Worm (Caenorhabditis elegans) whole organism, early embryonic: ENCODE data around the gene sru-1.

Experiments used
- aly-1 ChIP-seq: sonication (generic microtip); optimal IDR thresholded peaks from 2 replicates; lab custom pipeline; 2016; ENCODE audit warnings: missing genetic modification characterization, missing compliant biosample characterization
- ama-1 ChIP-seq: fragments of 150-350 bp; optimal IDR thresholded peaks from 2 replicates; lab custom pipeline; 2014
- ceh-13 ChIP-seq: fragments of 200-800 bp; sonication (Bioruptor generic); optimal IDR thresholded peaks from 2 replicates; lab custom pipeline; 2018; ENCODE audit warnings: mild to moderate bottlenecking, missing genetic modification characterization, missing compliant biosample characterization
- ceh-36 ChIP-seq: sonication (generic microtip); optimal IDR thresholded peaks from 2 replicates; lab custom pipeline; 2016; ENCODE audit warnings: missing genetic modification characterization, inconsistent platforms, missing compliant biosample characterization
- ets-7 ChIP-seq: sonication (generic microtip); optimal IDR thresholded peaks from 2 replicates; lab custom pipeline; 2016; ENCODE audit warnings: missing genotype, missing genetic modification characterization, missing compliant biosample characterization
- hmbx-1 ChIP-seq: sonication (generic microtip); optimal IDR thresholded peaks from 2 replicates; lab custom pipeline; 2016; ENCODE audit warnings: mild to moderate bottlenecking, missing genetic modification characterization, missing compliant biosample characterization
- hmg-4 ChIP-seq: fragments of 200-800 bp; sonication (Bioruptor generic); optimal IDR thresholded peaks from 2 replicates; lab custom pipeline; 2018; ENCODE audit warnings: mild to moderate bottlenecking, missing genetic modification characterization, missing compliant biosample characterization
- pes-1 ChIP-seq: fragments of 200-800 bp; sonication (Bioruptor generic); IDR thresholded peaks from 2 replicates; pipeline ENCODE4 v1.3.6; 2022; ENCODE audit warnings: missing genetic modification reagents, missing genetic modification characterization, missing compliant biosample characterization
- scrt-1 ChIP-seq: fragments of 200-800 bp; sonication (Bioruptor generic); IDR thresholded peaks from 2 replicates; pipeline ENCODE4 v1.3.6; 2022; ENCODE audit warnings: missing genetic modification characterization, missing compliant biosample characterization
- sea-1 ChIP-seq: fragments of 200-800 bp; sonication (Bioruptor generic); conservative IDR thresholded peaks from 2 replicates; pipeline ENCODE4 v1.3.6; 2022; ENCODE audit warnings: missing genetic modification characterization, missing compliant biosample characterization
- tbx-37 ChIP-seq: fragments of 200-800 bp; sonication (Bioruptor generic); conservative IDR thresholded peaks from 2 replicates; pipeline ENCODE4 v1.3.6; 2022; ENCODE audit warnings: missing genetic modification reagents, missing genetic modification characterization, missing compliant biosample characterization
- tra-4 ChIP-seq: sonication (generic microtip); optimal IDR thresholded peaks from 2 replicates; lab custom pipeline; 2017; ENCODE audit warnings: missing genetic modification characterization, missing compliant biosample characterization

DNA sequence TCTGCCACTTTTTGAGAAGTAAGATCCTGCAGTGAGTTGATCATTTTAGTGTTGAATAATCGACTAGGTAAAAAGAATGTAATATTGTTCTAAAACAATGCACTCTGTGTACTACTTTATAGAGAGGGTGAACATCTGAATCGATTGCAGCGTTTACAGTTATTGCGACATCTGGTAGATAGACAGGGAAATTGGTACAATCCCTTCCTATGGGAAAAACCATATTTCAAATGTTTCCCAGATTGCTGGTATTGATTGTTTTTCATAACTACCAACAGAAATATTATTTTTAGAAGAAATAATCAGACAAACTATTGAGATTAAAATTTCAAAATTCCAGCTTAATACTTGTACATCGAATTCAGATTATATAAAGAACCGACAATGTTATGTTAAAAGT lies 3.4 kb upstream of the sru-1 start, which contains the start of gene gadr-2:
- TF ChIP-seq ets-7 (tag; lab: Kevin White, UChicago) (no peak), ama-1 (no peak), ceh-13 (no peak), aly-1 (tag; lab: Kevin White, UChicago) (no peak), ceh-36 (tag; lab: Kevin White, UChicago) (no peak), hmbx-1 (tag; lab: Kevin White, UChicago) (no peak), sea-1 (GFP tag; lab: Robert Waterston, UW) (no peak), tbx-37 (GFP tag; lab: Robert Waterston, UW) (no peak), hmg-4 (no peak), tra-4 (tag; lab: Kevin White, UChicago) (no peak), scrt-1 (no peak), pes-1 (GFP tag; lab: Robert Waterston, UW) (no peak)
